Worm (Caenorhabditis elegans) whole organism, L3 larva: ENCODE results near the gene K04A8.20.

ENCODE experiments used
- elt-2 ChIP-seq: sonication (generic microtip); optimal IDR thresholded peaks from 2 replicates; lab custom pipeline; 2016; ENCODE audit warnings: missing genetic modification reagents, mild to moderate bottlenecking, missing genetic modification characterization, missing compliant biosample characterization
- nhr-237 ChIP-seq: fragments of 150-350 bp; optimal IDR thresholded peaks from 2 replicates; lab custom pipeline; 2014; ENCODE audit warnings: missing biosample characterization, missing genetic modification characterization
- nhr-77 ChIP-seq: fragments of 150-350 bp; optimal IDR thresholded peaks from 2 replicates; lab custom pipeline; 2014; ENCODE audit warnings: missing biosample characterization, missing genetic modification characterization

DNA sequence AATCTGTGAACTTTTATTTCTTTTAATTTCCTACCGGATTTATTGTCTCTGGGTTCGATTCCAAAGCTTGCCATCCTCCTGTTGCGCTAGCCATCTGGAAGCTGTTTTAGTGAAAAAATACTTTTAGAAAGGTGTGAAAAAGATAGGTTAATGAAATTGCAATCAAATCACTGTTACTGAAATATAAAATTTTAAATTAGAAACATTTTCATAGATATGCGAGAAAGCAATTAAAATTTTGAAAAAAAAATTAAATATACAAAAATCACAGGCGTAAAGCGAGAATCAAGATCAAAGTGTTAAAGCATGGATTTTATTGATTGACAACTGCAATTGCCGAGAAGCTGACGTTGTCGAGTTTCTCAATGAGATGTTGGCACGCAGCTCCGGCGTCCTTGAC lies 39.5 kb upstream of the K04A8.20 start, which contains the start of gene ubh-2:
- TF ChIP-seq elt-2 (tag; lab: Kevin White, UChicago) (no peak), nhr-77 (no peak), nhr-237 (no peak)
